Fruit fly (Drosophila melanogaster) whole organism, wandering third instar larva: Measurements from ENCODE around the gene CG15580.

ENCODE experiments used
- Abd-B ChIP-seq: fragments of >200 bp; optimal IDR thresholded peaks from 2 replicates; lab custom pipeline; 2017; ENCODE audit warnings: missing biosample characterization, missing genetic modification characterization
- CG32264 ChIP-seq: fragments of 200-800 bp; sonication (Bioruptor generic); optimal IDR thresholded peaks from 2 replicates; lab custom pipeline; 2016; ENCODE audit warnings: missing biosample characterization, missing genetic modification characterization
- CG9705 ChIP-seq: fragments of 200-800 bp; sonication (Bioruptor generic); optimal IDR thresholded peaks from 2 replicates; lab custom pipeline; 2018; ENCODE audit warnings: missing biosample characterization, mild to moderate bottlenecking, missing genetic modification characterization
- CrebA ChIP-seq: fragments of 200-800 bp; sonication (Bioruptor generic); optimal IDR thresholded peaks from 2 replicates; lab custom pipeline; 2016; ENCODE audit warnings: missing biosample characterization, mild to moderate bottlenecking, missing genetic modification characterization, borderline replicate concordance
- Dfd ChIP-seq: fragments of >200 bp; optimal IDR thresholded peaks from 2 replicates; lab custom pipeline; 2017; ENCODE audit warnings: missing biosample characterization, missing genetic modification characterization
- Dif ChIP-seq: fragments of 200-275, 200-300 bp; sonication (Bioruptor generic); optimal IDR thresholded peaks from 2 replicates; lab custom pipeline; 2018; ENCODE audit warnings: missing biosample characterization, missing genetic modification characterization; ENCODE audit not compliant: partially characterized antibody
- GATAd ChIP-seq: sonication (Bioruptor generic); optimal IDR thresholded peaks from 2 replicates; lab custom pipeline; 2016; ENCODE audit warnings: missing biosample characterization, missing genetic modification characterization
- HLH106 ChIP-seq: fragments of 200-800 bp; optimal IDR thresholded peaks from 3 replicates; lab custom pipeline; 2019; ENCODE audit warnings: missing biosample characterization, mild to moderate bottlenecking, missing genetic modification characterization, moderate library complexity
- Hnf4 ChIP-seq: fragments of 200-800 bp; sonication (Bioruptor generic); optimal IDR thresholded peaks from 2 replicates; lab custom pipeline; 2016; ENCODE audit warnings: missing biosample characterization, mild to moderate bottlenecking, missing genetic modification characterization
- Hr78 ChIP-seq: fragments of >200 bp; optimal IDR thresholded peaks from 2 replicates; lab custom pipeline; 2017; ENCODE audit warnings: missing biosample characterization, missing genetic modification characterization
- Hr83 ChIP-seq: fragments of 200-300 bp; sonication (Bioruptor generic); optimal IDR thresholded peaks from 2 replicates; lab custom pipeline; 2016; ENCODE audit warnings: missing biosample characterization, mild to moderate bottlenecking, missing genetic modification characterization, moderate library complexity; ENCODE audit not compliant: poor library complexity, severe bottlenecking
- Jra ChIP-seq: sonication (Bioruptor generic); optimal IDR thresholded peaks from 2 replicates; lab custom pipeline; 2016; ENCODE audit warnings: missing biosample characterization, missing genetic modification characterization
- Mio ChIP-seq: sonication (Bioruptor generic); optimal IDR thresholded peaks from 2 replicates; lab custom pipeline; 2016; ENCODE audit warnings: missing biosample characterization, missing genetic modification characterization
- Myc ChIP-seq: fragments of >200 bp; optimal IDR thresholded peaks from 2 replicates; lab custom pipeline; 2017
- N ChIP-seq: fragments of >200 bp; optimal IDR thresholded peaks from 2 replicates; lab custom pipeline; 2018; ENCODE audit warnings: missing biosample characterization, missing external identifiers, missing genetic modification characterization
- OdsH ChIP-seq: fragments of 200-800 bp; sonication (Bioruptor generic); optimal IDR thresholded peaks from 2 replicates; lab custom pipeline; 2016; ENCODE audit warnings: missing biosample characterization, mild to moderate bottlenecking, missing genetic modification characterization
- Rel ChIP-seq, 2 experiments: fragments of 200-800 bp; sonication (Bioruptor generic) in 1 of 2; optimal IDR thresholded peaks; 2 replicates in 1 of 2; 3 replicates in 1 of 2; lab custom pipeline; 2016 to 2019; ENCODE audit warnings: mild to moderate bottlenecking in 2 of 2, missing biosample characterization in 2 of 2, missing genetic modification characterization in 2 of 2, moderate library complexity in 1 of 2
- Sp1 ChIP-seq: fragments of 200-800 bp; sonication (Bioruptor generic); optimal IDR thresholded peaks from 3 replicates; lab custom pipeline; 2019; ENCODE audit warnings: missing biosample characterization, mild to moderate bottlenecking, missing genetic modification characterization, moderate library complexity
- Vsx2 ChIP-seq: fragments of 200-300, 225-300 bp; sonication (Bioruptor generic); optimal IDR thresholded peaks from 2 replicates; lab custom pipeline; 2018; ENCODE audit warnings: missing biosample characterization, missing genetic modification characterization; ENCODE audit not compliant: partially characterized antibody
- br ChIP-seq: fragments of 200-800 bp; sonication (Bioruptor generic); optimal IDR thresholded peaks from 2 replicates; lab custom pipeline; 2016; ENCODE audit warnings: missing biosample characterization, missing genetic modification characterization
- brk ChIP-seq: fragments of 200-800 bp; sonication (Bioruptor generic); optimal IDR thresholded peaks from 2 replicates; lab custom pipeline; 2016; ENCODE audit warnings: missing biosample characterization, mild to moderate bottlenecking, missing genetic modification characterization
- dl ChIP-seq, 2 experiments: fragments of 175-275, 200-275 bp in 1 of 2; fragments of 200-275 bp in 1 of 2; sonication (Bioruptor generic); optimal IDR thresholded peaks; lab custom pipeline; 2018; ENCODE audit warnings: mild to moderate bottlenecking in 2 of 2, missing biosample characterization in 2 of 2, missing genetic modification characterization in 2 of 2, moderate library complexity in 2 of 2; ENCODE audit not compliant: partially characterized antibody in 2 of 2, insufficient read depth in 1 of 2
- dmrt93B ChIP-seq: fragments of 200-800 bp; sonication (Bioruptor generic); optimal IDR thresholded peaks from 2 replicates; lab custom pipeline; 2018; ENCODE audit warnings: missing biosample characterization, mild to moderate bottlenecking, missing genetic modification characterization
- dsf ChIP-seq: sonication (Bioruptor generic); optimal IDR thresholded peaks from 2 replicates; lab custom pipeline; 2016; ENCODE audit warnings: missing biosample characterization, missing genetic modification characterization, borderline replicate concordance
- ey ChIP-seq: fragments of 200-800 bp; sonication (Bioruptor generic); optimal IDR thresholded peaks from 2 replicates; lab custom pipeline; 2016; ENCODE audit warnings: missing biosample characterization, missing genetic modification characterization
- foxo ChIP-seq, 2 experiments: fragments of 200-800 bp; sonication (Bioruptor generic); optimal IDR thresholded peaks; 2 replicates in 1 of 2; 3 replicates in 1 of 2; lab custom pipeline; 2016 to 2017; ENCODE audit warnings: missing biosample characterization in 2 of 2, missing genetic modification characterization in 2 of 2
- h ChIP-seq: fragments of 200-800 bp; sonication (Bioruptor generic); optimal IDR thresholded peaks from 3 replicates; lab custom pipeline; 2016; ENCODE audit warnings: missing biosample characterization, mild to moderate bottlenecking, missing genetic modification characterization
- pan ChIP-seq: fragments of >200 bp; optimal IDR thresholded peaks from 2 replicates; lab custom pipeline; 2017
- psq ChIP-seq: fragments of 200-800 bp; sonication (Bioruptor generic); optimal IDR thresholded peaks from 3 replicates; lab custom pipeline; 2017; ENCODE audit warnings: missing biosample characterization, mild to moderate bottlenecking, missing genetic modification characterization, moderate library complexity
- rgr ChIP-seq: fragments of 200-800 bp; sonication (Bioruptor generic); optimal IDR thresholded peaks from 3 replicates; lab custom pipeline; 2016; ENCODE audit warnings: missing biosample characterization, mild to moderate bottlenecking, missing genetic modification characterization
- sv ChIP-seq: fragments of 200-800 bp; sonication (Bioruptor generic); optimal IDR thresholded peaks from 3 replicates; lab custom pipeline; 2016; ENCODE audit warnings: missing biosample characterization, missing genetic modification characterization
- tai ChIP-seq: sonication (Bioruptor generic); optimal IDR thresholded peaks from 2 replicates; lab custom pipeline; 2016; ENCODE audit warnings: missing biosample characterization, missing genetic modification characterization
- usp ChIP-seq: fragments of >200 bp; optimal IDR thresholded peaks from 2 replicates; lab custom pipeline; 2017; ENCODE audit warnings: missing biosample characterization, missing genetic modification characterization

Gene CG15580

dm6 chr3R:6038200-6038599 lies 19.1 kb downstream of the CG15580 start:
- TF ChIP-seq CG9705 (no peak), Dfd (GFP tag; lab: Kevin White, UChicago) (no peak), Abd-B (GFP tag; lab: Kevin White, UChicago) (no peak), OdsH (GFP tag; lab: Kevin White, UChicago) (no peak), Rel (GFP tag; optimal IDR thresholded peaks at IDR 0.05; lab: Kevin White, UChicago) (no peak), Rel (tag; optimal IDR thresholded peaks at IDR 0.05; lab: Kevin White, UChicago) (no peak), Hr78 (GFP tag; lab: Kevin White, UChicago) (no peak), foxo (GFP tag; optimal IDR thresholded peaks at IDR 0.05; lab: Kevin White, UChicago) (no peak), h (GFP tag; lab: Kevin White, UChicago) (no peak)

dm6 chr3R:6027674-6028073 lies 29.7 kb downstream of the CG15580 start:
- TF ChIP-seq Rel (GFP tag; optimal IDR thresholded peaks at IDR 0.05; lab: Kevin White, UChicago) = no peak
- TF ChIP-seq Rel (tag; optimal IDR thresholded peaks at IDR 0.05; lab: Kevin White, UChicago) = no peak
- TF ChIP-seq Sp1 = no peak
- no peak for TF ChIP-seq pan (lab: Kevin White, UChicago)
- TF ChIP-seq Vsx2 (GFP tag; lab: Kevin White, UChicago) = no peak
- no peak for TF ChIP-seq GATAd (GFP tag; lab: Kevin White, UChicago)
- no peak for TF ChIP-seq Hr83 (GFP tag; lab: Kevin White, UChicago)
- no peak for TF ChIP-seq h (GFP tag; lab: Kevin White, UChicago)
- no peak for TF ChIP-seq dmrt93B (GFP tag; lab: Kevin White, UChicago)
- TF ChIP-seq br = no peak
- no peak for TF ChIP-seq rgr (GFP tag; lab: Kevin White, UChicago)
- no peak for TF ChIP-seq CG32264 (GFP tag; lab: Kevin White, UChicago)
- no peak for TF ChIP-seq Mio
- no peak for TF ChIP-seq Hr78 (GFP tag; lab: Kevin White, UChicago)
- TF ChIP-seq N (GFP tag; lab: Kevin White, UChicago) = no peak
- no peak for TF ChIP-seq sv (GFP tag; lab: Kevin White, UChicago)
- TF ChIP-seq psq = no peak
- TF ChIP-seq Dfd (GFP tag; lab: Kevin White, UChicago) = no peak
- TF ChIP-seq HLH106 = no peak
- no peak for TF ChIP-seq Dif (GFP tag; lab: Kevin White, UChicago)
- TF ChIP-seq, all 38 proteins: peak for 0

dm6 chr3R:6027138-6027537 lies 30.2 kb downstream of the CG15580 start, which contains the start of gene CtsL3:
CtsL3 (minus strand) TSS chr3R:6027238.
- no peak for TF ChIP-seq Dfd (GFP tag; lab: Kevin White, UChicago)
- no peak for TF ChIP-seq brk (GFP tag; lab: Kevin White, UChicago)
- TF ChIP-seq GATAd (GFP tag; lab: Kevin White, UChicago) = no peak
- no peak for TF ChIP-seq CrebA (GFP tag; lab: Kevin White, UChicago)
- no peak for TF ChIP-seq foxo (GFP tag; optimal IDR thresholded peaks at IDR 0.05; lab: Kevin White, UChicago)
- TF ChIP-seq CG9705 = no peak
- no peak for TF ChIP-seq ey
- no peak for TF ChIP-seq rgr (GFP tag; lab: Kevin White, UChicago)
- TF ChIP-seq tai (GFP tag; lab: Kevin White, UChicago) = no peak
- no peak for TF ChIP-seq Hnf4 (GFP tag; lab: Kevin White, UChicago)
- no peak for TF ChIP-seq dl (GFP tag; optimal IDR thresholded peaks at IDR 0.05; lab: Kevin White, UChicago; ENCODE audit: insufficient read depth in 1 of 2, partially characterized antibody in 2 of 2)
- no peak for TF ChIP-seq sv (GFP tag; lab: Kevin White, UChicago)
- no peak for TF ChIP-seq dmrt93B (GFP tag; lab: Kevin White, UChicago)
- no peak for TF ChIP-seq psq
- no peak for TF ChIP-seq Hr78 (GFP tag; lab: Kevin White, UChicago)
- no peak for TF ChIP-seq usp (GFP tag; lab: Kevin White, UChicago)
- no peak for TF ChIP-seq Abd-B (GFP tag; lab: Kevin White, UChicago)
- no peak for TF ChIP-seq Myc (lab: Kevin White, UChicago)
- TF ChIP-seq Jra (GFP tag; lab: Kevin White, UChicago) = no peak

- TF ChIP-seq tai (GFP tag; lab: Kevin White, UChicago) = no peak
- no peak for TF ChIP-seq dsf (GFP tag; lab: Kevin White, UChicago)
- no peak for TF ChIP-seq psq
- no peak for TF ChIP-seq Mio
- TF ChIP-seq Hr78 (GFP tag; lab: Kevin White, UChicago) = no peak
- TF ChIP-seq dmrt93B (GFP tag; lab: Kevin White, UChicago) = no peak
These were observed 32.1 kb downstream of the CG15580 start for dm6 chr3R:6025227-6025626.
